Fruit fly (Drosophila melanogaster): ENCODE data around the gene nej.

Gene nej

dm6 chrX:9653986-9654688 is 32.7 kb downstream of the nej start (continued):
- TF ChIP-seq acj6 (GFP tag; optimal IDR thresholded peaks at IDR 0.05) (peak; percentile 21), CG11294 (GFP tag; IDR thresholded peaks at IDR 0.05) (no peak), CG32006 (GFP tag; optimal IDR thresholded peaks at IDR 0.05) (peak; percentile 71), Met (GFP tag; optimal IDR thresholded peaks at IDR 0.05) (no peak), CG34406 (GFP tag; optimal IDR thresholded peaks at IDR 0.05) (no peak), Hr39 (GFP tag; optimal IDR thresholded peaks at IDR 0.05) (no peak), Eip75B (GFP tag; optimal IDR thresholded peaks at IDR 0.05) (peak; percentile 29), salr (GFP tag; optimal IDR thresholded peaks at IDR 0.05) (peak in 1 of 2 experiments; percentile 23), Ets21C (GFP tag; optimal IDR thresholded peaks at IDR 0.05) (no peak), svp (GFP tag) (no peak), CG3919 (GFP tag; optimal IDR thresholded peaks at IDR 0.05) (peak; percentile 37), CG6808 (GFP tag; optimal IDR thresholded peaks at IDR 0.05) (peak; percentile 52), Eip78C (GFP tag) (peak; percentile 64), Hr4 (GFP tag; optimal IDR thresholded peaks at IDR 0.05) (peak; percentile 20), CG7368 (GFP tag; optimal IDR thresholded peaks at IDR 0.05) (no peak), Gug (GFP tag; IDR thresholded peaks at IDR 0.05) (no peak), Hr38 (GFP tag; optimal IDR thresholded peaks at IDR 0.05) (no peak), Eip93F (GFP tag; optimal IDR thresholded peaks at IDR 0.05) (no peak), CG6792 (GFP tag; optimal IDR thresholded peaks at IDR 0.05) (no peak), esn (GFP tag; optimal IDR thresholded peaks at IDR 0.05) (no peak), net (GFP tag; optimal IDR thresholded peaks at IDR 0.05) (no peak), CG8632 (GFP tag; optimal IDR thresholded peaks at IDR 0.05) (no peak), CG16779 (tag; optimal IDR thresholded peaks at IDR 0.05) (no peak), OdsH (GFP tag; optimal IDR thresholded peaks at IDR 0.05) (peak; percentile 11), dsx (GFP tag; optimal IDR thresholded peaks at IDR 0.05; ENCODE audit: poor library complexity, severe bottlenecking) (peak; percentile 19), Sox102F (GFP tag; optimal IDR thresholded peaks at IDR 0.05) (no peak)

- TF ChIP-seq CG16779 (tag; optimal IDR thresholded peaks at IDR 0.05) (no peak), acj6 (GFP tag; optimal IDR thresholded peaks at IDR 0.05) (no peak), achi (GFP tag; optimal IDR thresholded peaks at IDR 0.05) (peak; percentile 30), CG6276 (GFP tag; optimal IDR thresholded peaks at IDR 0.05) (no peak), esn (GFP tag; optimal IDR thresholded peaks at IDR 0.05) (no peak), CG32006 (GFP tag; optimal IDR thresholded peaks at IDR 0.05) (peak; percentile 53), OdsH (GFP tag; optimal IDR thresholded peaks at IDR 0.05) (peak; percentile 8), CG15336 (GFP tag; IDR thresholded peaks at IDR 0.05) (peak; percentile 48; the same call in 1 of the 2 replicates), eg (GFP tag; IDR thresholded peaks at IDR 0.05) (peak; percentile 45; the same call in 1 of the 3 replicates), CG10631 (GFP tag; optimal IDR thresholded peaks at IDR 0.05) (peak; percentile 25), CG4318 (GFP tag; optimal IDR thresholded peaks at IDR 0.05) (peak; percentile 36), pdm3 (GFP tag; optimal IDR thresholded peaks at IDR 0.05) (peak; percentile 13), CG34406 (GFP tag; optimal IDR thresholded peaks at IDR 0.05) (no peak), Eip75B (GFP tag; optimal IDR thresholded peaks at IDR 0.05) (no peak), fd85E (GFP tag; optimal IDR thresholded peaks at IDR 0.05) (no peak), CG8119 (GFP tag; IDR thresholded peaks at IDR 0.05) (peak; percentile 47; the same call in 2 of the 3 replicates), Eip78C (GFP tag) (no peak), Hr4 (GFP tag; optimal IDR thresholded peaks at IDR 0.05) (peak; percentile 66), CG3919 (GFP tag; optimal IDR thresholded peaks at IDR 0.05) (peak; percentile 6), Sox14 (GFP tag; optimal IDR thresholded peaks at IDR 0.05) (no peak), dsx (GFP tag; optimal IDR thresholded peaks at IDR 0.05; ENCODE audit: poor library complexity, severe bottlenecking) (no peak), CG6163 (GFP tag; IDR thresholded peaks at IDR 0.05) (peak; percentile 44; the same call in 1 of the 3 replicates)
These were observed 33.6 kb downstream of the nej start for dm6 chrX:9653242-9653641.

- TF ChIP-seq Ets21C (GFP tag; optimal IDR thresholded peaks at IDR 0.05) (no peak), CG1621 (tag; optimal IDR thresholded peaks at IDR 0.05) (peak; percentile 32), CG3032 (tag; optimal IDR thresholded peaks at IDR 0.05) (peak; percentile 34), CG4318 (GFP tag; optimal IDR thresholded peaks at IDR 0.05) (no peak), CG10669 (GFP tag; optimal IDR thresholded peaks at IDR 0.05) (peak; percentile 27), pdm3 (GFP tag; optimal IDR thresholded peaks at IDR 0.05) (peak; percentile 44), net (GFP tag; optimal IDR thresholded peaks at IDR 0.05) (peak; percentile 41), ss (GFP tag; optimal IDR thresholded peaks at IDR 0.05) (peak in 1 of 2 experiments; percentile 53), CG7368 (GFP tag; optimal IDR thresholded peaks at IDR 0.05) (no peak), CG16779 (tag; optimal IDR thresholded peaks at IDR 0.05) (no peak), CG34406 (GFP tag; optimal IDR thresholded peaks at IDR 0.05) (peak; percentile 39), Eip75B (GFP tag; optimal IDR thresholded peaks at IDR 0.05) (no peak), salr (GFP tag; optimal IDR thresholded peaks at IDR 0.05) (no peak), Met (GFP tag; optimal IDR thresholded peaks at IDR 0.05) (peak; percentile 16), CG9139 (GFP tag; optimal IDR thresholded peaks at IDR 0.05) (no peak), CG8119 (GFP tag; IDR thresholded peaks at IDR 0.05) (no peak), Hr39 (GFP tag; optimal IDR thresholded peaks at IDR 0.05) (no peak), dsx (GFP tag; optimal IDR thresholded peaks at IDR 0.05; ENCODE audit: poor library complexity, severe bottlenecking) (peak; percentile 38), OdsH (GFP tag; optimal IDR thresholded peaks at IDR 0.05) (peak; percentile 45), esn (GFP tag; optimal IDR thresholded peaks at IDR 0.05) (peak; percentile 25), dac (GFP tag; optimal IDR thresholded peaks at IDR 0.05) (no peak), Sox102F (GFP tag; optimal IDR thresholded peaks at IDR 0.05) (peak; percentile 8), Sox15 (GFP tag; optimal IDR thresholded peaks at IDR 0.05) (peak; percentile 36), acj6 (GFP tag; optimal IDR thresholded peaks at IDR 0.05) (peak; percentile 49)
These were observed 34.9 kb downstream of the nej start for dm6 chrX:9652006-9652405.

Measured in whole organism, prepupa.